Fruit fly (Drosophila melanogaster): Measurements from ENCODE around the gene CG4820.
A peak's percentile ranks its signal among the peaks of the same experiment; 100 is the strongest.

The CG4820 gene

dm6 chr3R:11197389-11197716 is 19.0 kb upstream of the CG4820 start, which contains the start of gene cu:
TSS of gene cu (plus strand) at chr3R:11197592.
- peak; percentile 62 for TF ChIP-seq Dif (GFP tag; optimal IDR thresholded peaks at IDR 0.05; ENCODE audit: partially characterized antibody)
- TF ChIP-seq psq (GFP tag; optimal IDR thresholded peaks at IDR 0.05) = no peak
- TF ChIP-seq Vsx2 (GFP tag; optimal IDR thresholded peaks at IDR 0.05; ENCODE audit: partially characterized antibody) = peak; percentile 12
- TF ChIP-seq usp (GFP tag; optimal IDR thresholded peaks at IDR 0.05) = no peak
- no peak for TF ChIP-seq CG9705 (GFP tag; optimal IDR thresholded peaks at IDR 0.05)
- no peak for TF ChIP-seq fru (GFP tag; optimal IDR thresholded peaks at IDR 0.05)
- no peak for TF ChIP-seq dmrt93B (GFP tag; optimal IDR thresholded peaks at IDR 0.05)
- TF ChIP-seq Abd-B (GFP tag; optimal IDR thresholded peaks at IDR 0.05) = no peak
- peak; percentile 86 for TF ChIP-seq Jra (GFP tag; optimal IDR thresholded peaks at IDR 0.05)
- no peak for TF ChIP-seq Mio (GFP tag; optimal IDR thresholded peaks at IDR 0.05)
- TF ChIP-seq dsf (GFP tag; optimal IDR thresholded peaks at IDR 0.05; ENCODE audit: borderline replicate concordance) = no peak
- TF ChIP-seq lola (GFP tag; optimal IDR thresholded peaks at IDR 0.05) = no peak
- TF ChIP-seq Hr83 (GFP tag; optimal IDR thresholded peaks at IDR 0.05; ENCODE audit: poor library complexity, severe bottlenecking) = no peak
- TF ChIP-seq GATAd (GFP tag; optimal IDR thresholded peaks at IDR 0.05) = no peak
- TF ChIP-seq h (GFP tag; optimal IDR thresholded peaks at IDR 0.05) = no peak
- TF ChIP-seq foxo (GFP tag; optimal IDR thresholded peaks at IDR 0.05) = no peak
- TF ChIP-seq Hnf4 (GFP tag; optimal IDR thresholded peaks at IDR 0.05) = no peak
- no peak for TF ChIP-seq HLH106 (tag; optimal IDR thresholded peaks at IDR 0.05)
- TF ChIP-seq OdsH (GFP tag; optimal IDR thresholded peaks at IDR 0.05) = no peak
- TF ChIP-seq brk (GFP tag; optimal IDR thresholded peaks at IDR 0.05) = peak; percentile 60
- no peak for TF ChIP-seq woc (GFP tag; optimal IDR thresholded peaks at IDR 0.05)
- no peak for TF ChIP-seq Hr78 (GFP tag; optimal IDR thresholded peaks at IDR 0.05)
- no peak for TF ChIP-seq rgr (GFP tag; optimal IDR thresholded peaks at IDR 0.05)
- TF ChIP-seq N (GFP tag; optimal IDR thresholded peaks at IDR 0.05) = no peak
- no peak for TF ChIP-seq Rel (GFP tag; optimal IDR thresholded peaks at IDR 0.05)
- TF ChIP-seq Rel (tag; optimal IDR thresholded peaks at IDR 0.05) = no peak
- no peak for TF ChIP-seq Dfd (GFP tag; optimal IDR thresholded peaks at IDR 0.05)
- no peak for TF ChIP-seq Sp1 (GFP tag; optimal IDR thresholded peaks at IDR 0.05)
- no peak for TF ChIP-seq br (GFP tag; optimal IDR thresholded peaks at IDR 0.05)
- no peak for TF ChIP-seq sage (GFP tag; optimal IDR thresholded peaks at IDR 0.05)
- no peak for TF ChIP-seq CG32264 (GFP tag; optimal IDR thresholded peaks at IDR 0.05)
- no peak for TF ChIP-seq ey (GFP tag; optimal IDR thresholded peaks at IDR 0.05)
- TF ChIP-seq dl (GFP tag; optimal IDR thresholded peaks at IDR 0.05; ENCODE audit: insufficient read depth in 1 of 2, partially characterized antibody in 2 of 2) = peak; percentile 76 to 82
- no peak for TF ChIP-seq pan (optimal IDR thresholded peaks at IDR 0.05)
- TF ChIP-seq sv (GFP tag; optimal IDR thresholded peaks at IDR 0.05) = peak; percentile 32

DNA sequence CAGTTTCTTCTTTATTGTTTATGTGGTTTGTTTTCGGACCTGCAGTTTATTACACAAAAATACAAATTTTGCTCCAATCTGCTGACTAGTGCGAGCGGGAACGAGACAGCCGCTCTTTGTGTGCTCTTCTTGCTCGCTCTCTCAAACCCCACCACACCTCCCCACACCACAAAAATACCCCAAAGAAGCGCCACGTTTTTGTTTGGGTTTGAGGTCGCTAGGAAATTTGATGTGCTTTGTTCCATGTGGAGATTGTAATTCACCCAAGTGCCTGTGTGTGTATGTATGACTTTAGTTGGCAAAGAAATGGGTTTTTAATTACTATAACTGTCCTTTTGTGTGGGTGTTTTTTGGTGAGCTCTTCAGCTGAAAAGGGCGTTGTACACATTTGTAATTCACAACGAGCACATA is 18.3 kb upstream of the CG4820 start:
- TF ChIP-seq CG9705 (GFP tag; optimal IDR thresholded peaks at IDR 0.05) (no peak), Myc (optimal IDR thresholded peaks at IDR 0.05) (no peak), tai (GFP tag; optimal IDR thresholded peaks at IDR 0.05) (no peak), Mio (GFP tag; optimal IDR thresholded peaks at IDR 0.05) (no peak), psq (GFP tag; optimal IDR thresholded peaks at IDR 0.05) (peak; percentile 48), Dfd (GFP tag; optimal IDR thresholded peaks at IDR 0.05) (no peak), sage (GFP tag; optimal IDR thresholded peaks at IDR 0.05) (no peak), N (GFP tag; optimal IDR thresholded peaks at IDR 0.05) (no peak), br (GFP tag; optimal IDR thresholded peaks at IDR 0.05) (peak; percentile 38), OdsH (GFP tag; optimal IDR thresholded peaks at IDR 0.05) (no peak), CG32264 (GFP tag; optimal IDR thresholded peaks at IDR 0.05) (no peak), foxo (GFP tag; optimal IDR thresholded peaks at IDR 0.05) (peak in 1 of 2 experiments; percentile 9), dsf (GFP tag; optimal IDR thresholded peaks at IDR 0.05; ENCODE audit: borderline replicate concordance) (no peak), dmrt93B (GFP tag; optimal IDR thresholded peaks at IDR 0.05) (no peak), h (GFP tag; optimal IDR thresholded peaks at IDR 0.05) (peak; percentile 29), pan (optimal IDR thresholded peaks at IDR 0.05) (no peak), Rel (GFP tag; optimal IDR thresholded peaks at IDR 0.05) (no peak), Rel (tag; optimal IDR thresholded peaks at IDR 0.05) (peak; percentile 75), rgr (GFP tag; optimal IDR thresholded peaks at IDR 0.05) (peak; percentile 21), ey (GFP tag; optimal IDR thresholded peaks at IDR 0.05) (no peak), dl (GFP tag; optimal IDR thresholded peaks at IDR 0.05; ENCODE audit: insufficient read depth in 1 of 2, partially characterized antibody in 2 of 2) (peak; percentile 12 to 53), lola (GFP tag; optimal IDR thresholded peaks at IDR 0.05) (no peak), Dif (GFP tag; optimal IDR thresholded peaks at IDR 0.05; ENCODE audit: partially characterized antibody) (peak; percentile 19), usp (GFP tag; optimal IDR thresholded peaks at IDR 0.05) (no peak), Hr78 (GFP tag; optimal IDR thresholded peaks at IDR 0.05) (no peak), woc (GFP tag; optimal IDR thresholded peaks at IDR 0.05) (peak; percentile 79), HLH106 (tag; optimal IDR thresholded peaks at IDR 0.05) (peak; percentile 21), sv (GFP tag; optimal IDR thresholded peaks at IDR 0.05) (no peak), Abd-B (GFP tag; optimal IDR thresholded peaks at IDR 0.05) (no peak), CrebA (GFP tag; optimal IDR thresholded peaks at IDR 0.05; ENCODE audit: borderline replicate concordance) (peak; percentile 84), Hr83 (GFP tag; optimal IDR thresholded peaks at IDR 0.05; ENCODE audit: poor library complexity, severe bottlenecking) (no peak), GATAd (GFP tag; optimal IDR thresholded peaks at IDR 0.05) (no peak), jim (GFP tag; optimal IDR thresholded peaks at IDR 0.05) (no peak), Vsx2 (GFP tag; optimal IDR thresholded peaks at IDR 0.05; ENCODE audit: partially characterized antibody) (peak; percentile 8), fru (GFP tag; optimal IDR thresholded peaks at IDR 0.05) (no peak), brk (GFP tag; optimal IDR thresholded peaks at IDR 0.05) (no peak), Jra (GFP tag; optimal IDR thresholded peaks at IDR 0.05) (no peak), Sp1 (GFP tag; optimal IDR thresholded peaks at IDR 0.05) (no peak), Hnf4 (GFP tag; optimal IDR thresholded peaks at IDR 0.05) (peak; percentile 5)

All from whole organism, wandering third instar larva.